Fruit fly (Drosophila melanogaster) whole organism, adult: ENCODE results near the gene CG7668.

Experiments used
- CG11617 ChIP-seq: fragments of 200-800 bp; sonication (Bioruptor generic); optimal IDR thresholded peaks from 2 replicates; lab custom pipeline; 2017; ENCODE audit warnings: mild to moderate bottlenecking, missing biosample characterization, missing genetic modification reagents, missing genetic modification characterization
- CG12768 ChIP-seq: fragments of 200-800 bp; sonication (Bioruptor generic); optimal IDR thresholded peaks from 2 replicates; lab custom pipeline; 2017; ENCODE audit warnings: missing biosample characterization, missing genetic modification characterization, mild to moderate bottlenecking, moderate library complexity, missing genetic modification reagents
- CG14711 ChIP-seq: fragments of 200-800 bp; sonication (Bioruptor generic); optimal IDR thresholded peaks from 2 replicates; lab custom pipeline; 2018; ENCODE audit warnings: missing biosample characterization, mild to moderate bottlenecking, missing genetic modification characterization, moderate library complexity
- CG1620 ChIP-seq: fragments of 200-800 bp; sonication (Bioruptor generic); optimal IDR thresholded peaks from 2 replicates; lab custom pipeline; 2016; ENCODE audit warnings: missing biosample characterization, missing genetic modification characterization
- CG33017 ChIP-seq: fragments of 200-800 bp; sonication (Bioruptor generic); optimal IDR thresholded peaks from 2 replicates; lab custom pipeline; 2018; ENCODE audit warnings: missing biosample characterization, mild to moderate bottlenecking, missing genetic modification characterization, moderate library complexity
- CG5204 ChIP-seq: fragments of 200-800 bp; sonication (Bioruptor generic); optimal IDR thresholded peaks from 2 replicates; lab custom pipeline; 2016; ENCODE audit warnings: missing biosample characterization, missing genetic modification characterization
- CG7045 ChIP-seq: fragments of 200-800 bp; sonication (Bioruptor generic); optimal IDR thresholded peaks from 2 replicates; lab custom pipeline; 2017; ENCODE audit warnings: missing biosample characterization, mild to moderate bottlenecking, missing genetic modification characterization
- CG7101 ChIP-seq: fragments of 200-800 bp; sonication (Bioruptor generic); optimal IDR thresholded peaks from 2 replicates; lab custom pipeline; 2018; ENCODE audit warnings: missing biosample characterization, mild to moderate bottlenecking, missing genetic modification characterization, moderate library complexity
- Clk ChIP-seq: fragments of 200-800 bp; sonication (Bioruptor generic); optimal IDR thresholded peaks from 2 replicates; lab custom pipeline; 2017; ENCODE audit warnings: missing biosample characterization, missing genetic modification characterization
- Crg-1 ChIP-seq: fragments of 200-800 bp; sonication (Bioruptor generic); optimal IDR thresholded peaks from 2 replicates; lab custom pipeline; 2016; ENCODE audit warnings: missing biosample characterization, missing genetic modification characterization
- Hr96 ChIP-seq: fragments of 200-800 bp; sonication (Bioruptor generic); optimal IDR thresholded peaks from 2 replicates; lab custom pipeline; 2016; ENCODE audit warnings: missing biosample characterization, missing genetic modification characterization
- Mnt ChIP-seq: fragments of 200-800 bp; sonication (Bioruptor generic); optimal IDR thresholded peaks from 2 replicates; lab custom pipeline; 2016; ENCODE audit warnings: missing biosample characterization, mild to moderate bottlenecking, missing genetic modification characterization
- bab1 ChIP-seq: fragments of 200-800 bp; sonication (Bioruptor generic); optimal IDR thresholded peaks from 3 replicates; lab custom pipeline; 2019; ENCODE audit warnings: missing biosample characterization, mild to moderate bottlenecking, missing genetic modification characterization, moderate library complexity
- cic ChIP-seq: fragments of 200-800 bp; sonication (Bioruptor generic); optimal IDR thresholded peaks from 2 replicates; lab custom pipeline; 2017; ENCODE audit warnings: missing biosample characterization, mild to moderate bottlenecking, missing genetic modification characterization, moderate library complexity
- cnc ChIP-seq, 2 experiments: fragments of >200 bp; optimal IDR thresholded peaks; 2 replicates each; lab custom pipeline; 2017
- kay ChIP-seq: fragments of 200-800 bp; sonication (Bioruptor generic); peaks from one replicate; lab custom pipeline; 2016; ENCODE audit warnings: missing biosample characterization, missing genetic modification characterization, borderline replicate concordance
- ovo ChIP-seq: fragments of 200-800 bp; sonication (Bioruptor generic); optimal IDR thresholded peaks from 2 replicates; lab custom pipeline; 2016; ENCODE audit warnings: missing biosample characterization, missing genetic modification characterization
- pad ChIP-seq: fragments of 200-800 bp; sonication (Bioruptor generic); optimal IDR thresholded peaks from 3 replicates; lab custom pipeline; 2017; ENCODE audit warnings: missing biosample characterization, missing genetic modification characterization, mild to moderate bottlenecking, moderate library complexity, missing genetic modification reagents
- tj ChIP-seq: fragments of 200-800 bp; sonication (Bioruptor generic); optimal IDR thresholded peaks from 3 replicates; lab custom pipeline; 2017; ENCODE audit warnings: missing biosample characterization, mild to moderate bottlenecking, missing genetic modification characterization, moderate library complexity
- toe ChIP-seq: fragments of 200-800 bp; sonication (Bioruptor generic); optimal IDR thresholded peaks from 2 replicates; lab custom pipeline; 2016; ENCODE audit warnings: missing biosample characterization, missing genetic modification characterization

The CG7668 gene

DNA sequence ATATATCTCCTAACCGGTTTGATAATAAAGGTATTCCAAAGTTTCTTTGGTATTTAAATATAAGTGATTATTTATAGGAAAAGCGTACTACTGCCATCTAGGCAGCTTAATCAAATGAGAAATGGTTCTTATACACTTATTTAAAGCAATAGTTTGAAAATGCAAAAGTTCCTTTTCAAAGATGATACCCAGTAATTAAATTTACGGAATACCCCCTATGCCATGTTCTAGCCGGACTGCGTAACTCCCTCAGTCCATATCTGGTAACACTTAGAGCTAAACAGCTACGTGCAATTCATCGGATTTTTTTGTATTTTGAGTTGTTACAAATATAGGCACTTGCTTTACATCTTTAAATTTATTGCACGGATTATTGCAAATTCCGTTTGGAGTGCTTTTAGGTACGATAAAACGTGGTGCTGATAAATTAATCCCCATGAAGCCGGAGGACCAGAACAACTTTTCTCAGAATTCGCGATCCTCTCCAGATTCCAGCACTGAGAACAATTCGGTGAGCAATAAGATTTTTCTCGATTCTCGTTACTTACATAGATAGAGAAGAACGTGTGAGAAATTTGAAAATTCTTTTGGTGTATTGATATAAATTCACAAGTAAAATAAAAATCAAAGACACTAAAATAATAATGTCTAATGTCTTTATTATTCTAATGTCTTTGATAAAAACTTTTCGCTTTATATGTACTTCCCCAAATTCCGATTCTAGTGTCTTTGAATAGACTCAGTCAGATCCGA lies at the start of gene CG7668:
TSS of gene CG7668 (plus strand) at position 255 of the 753 bp plus-strand sequence.
- TF ChIP-seq toe (GFP tag; lab: Kevin White, UChicago) (peak; percentile 85), CG12768 (GFP tag; lab: Kevin White, UChicago) (peak; percentile 87), CG1620 (GFP tag; lab: Kevin White, UChicago) (peak; percentile 78), cnc (optimal IDR thresholded peaks at IDR 0.05; lab: Kevin White, UChicago) (no peak), Mnt (GFP tag; lab: Kevin White, UChicago) (peak; percentile 62), Crg-1 (GFP tag; lab: Kevin White, UChicago) (peak; percentile 71), pad (GFP tag; lab: Kevin White, UChicago) (peak; percentile 66), CG5204 (GFP tag; lab: Kevin White, UChicago) (peak; percentile 76), Clk (GFP tag; lab: Kevin White, UChicago) (peak; percentile 80), CG7045 (GFP tag; lab: Kevin White, UChicago) (peak; percentile 85), tj (peak; percentile 59), kay (GFP tag; lab: Kevin White, UChicago) (peak; percentile 75), cic (GFP tag; lab: Kevin White, UChicago) (peak; percentile 63), bab1 (peak; percentile 92), Hr96 (GFP tag; lab: Kevin White, UChicago) (no peak), CG14711 (peak; percentile 82), CG7101 (tag; lab: Kevin White, UChicago) (peak; percentile 89), CG33017 (tag; lab: Kevin White, UChicago) (peak; percentile 85), CG11617 (GFP tag; lab: Kevin White, UChicago) (peak; percentile 86), ovo (GFP tag; lab: Kevin White, UChicago) (peak; percentile 43)

DNA sequence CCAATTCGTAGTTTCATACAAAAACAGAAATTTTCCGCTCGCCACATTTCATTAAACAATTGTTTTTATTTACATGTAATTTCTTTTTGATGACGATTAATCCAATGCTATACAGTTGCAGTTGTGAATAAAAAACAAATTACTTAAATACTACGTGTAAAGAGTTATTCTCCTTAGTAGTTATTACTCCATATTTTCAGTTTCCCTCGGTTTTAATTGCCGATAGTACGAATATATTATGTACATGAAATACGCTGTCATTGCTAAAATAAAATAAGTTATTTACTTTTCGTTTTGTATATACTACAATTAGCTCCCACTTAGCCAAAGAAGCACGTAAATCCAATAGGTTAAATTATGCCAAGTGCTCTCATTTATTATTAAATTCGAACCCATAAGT lies 48.9 kb upstream of the CG7668 start, which contains the start of gene CG42655:
TSS of gene CG42655 (minus strand) at position 101 of the 400 bp plus-strand sequence.
- TF ChIP-seq toe (GFP tag; lab: Kevin White, UChicago), result no peak
- TF ChIP-seq CG33017 (tag; lab: Kevin White, UChicago), result no peak
- TF ChIP-seq CG1620 (GFP tag; lab: Kevin White, UChicago), result no peak
- TF ChIP-seq Hr96 (GFP tag; lab: Kevin White, UChicago), result no peak
- TF ChIP-seq CG7101 (tag; lab: Kevin White, UChicago), result no peak
- no peak for TF ChIP-seq tj
- no peak for TF ChIP-seq CG5204 (GFP tag; lab: Kevin White, UChicago)

dm6 chr3L:19954426-19954825 lies 48.1 kb upstream of the CG7668 start, which contains the start of gene CG42654:
CG42654 (minus strand) TSS chr3L:19954526.
- TF ChIP-seq CG7101 (tag; lab: Kevin White, UChicago) (no peak), bab1 (no peak), toe (GFP tag; lab: Kevin White, UChicago) (no peak), Clk (GFP tag; lab: Kevin White, UChicago) (no peak), Crg-1 (GFP tag; lab: Kevin White, UChicago) (no peak), CG7045 (GFP tag; lab: Kevin White, UChicago) (no peak), kay (GFP tag; lab: Kevin White, UChicago) (no peak), cic (GFP tag; lab: Kevin White, UChicago) (no peak), CG5204 (GFP tag; lab: Kevin White, UChicago) (no peak), cnc (optimal IDR thresholded peaks at IDR 0.05; lab: Kevin White, UChicago) (no peak), CG11617 (GFP tag; lab: Kevin White, UChicago) (no peak), CG14711 (no peak), CG12768 (GFP tag; lab: Kevin White, UChicago) (no peak), CG1620 (GFP tag; lab: Kevin White, UChicago) (no peak), pad (GFP tag; lab: Kevin White, UChicago) (no peak), Mnt (GFP tag; lab: Kevin White, UChicago) (no peak), tj (no peak), CG33017 (tag; lab: Kevin White, UChicago) (no peak), Hr96 (GFP tag; lab: Kevin White, UChicago) (no peak), ovo (GFP tag; lab: Kevin White, UChicago) (no peak)

DNA sequence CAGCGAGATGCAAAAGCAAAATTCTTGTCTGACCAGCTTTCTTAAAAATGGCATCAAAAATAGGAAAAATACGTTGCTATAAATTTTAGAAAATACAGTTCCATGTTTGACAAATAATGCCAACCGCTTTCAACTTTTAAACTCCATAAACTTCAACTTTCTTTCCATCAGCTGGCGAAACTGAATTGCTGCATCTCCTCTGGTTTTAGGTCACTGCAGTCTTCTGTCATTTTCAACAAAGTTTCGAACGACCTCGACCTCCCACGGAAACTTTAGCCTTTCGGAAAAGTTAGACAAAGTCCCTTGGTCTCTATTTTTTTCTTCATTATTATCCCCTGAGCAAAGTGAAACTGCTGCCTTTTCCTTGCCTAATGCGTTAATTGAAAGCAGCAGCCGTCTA lies 46.8 kb upstream of the CG7668 start, which contains the start of gene CG42263:
TSS of gene CG42263 (minus strand) at position 101 of the 400 bp plus-strand sequence.
- TF ChIP-seq Hr96 (GFP tag; lab: Kevin White, UChicago) (no peak), Clk (GFP tag; lab: Kevin White, UChicago) (no peak)

DNA sequence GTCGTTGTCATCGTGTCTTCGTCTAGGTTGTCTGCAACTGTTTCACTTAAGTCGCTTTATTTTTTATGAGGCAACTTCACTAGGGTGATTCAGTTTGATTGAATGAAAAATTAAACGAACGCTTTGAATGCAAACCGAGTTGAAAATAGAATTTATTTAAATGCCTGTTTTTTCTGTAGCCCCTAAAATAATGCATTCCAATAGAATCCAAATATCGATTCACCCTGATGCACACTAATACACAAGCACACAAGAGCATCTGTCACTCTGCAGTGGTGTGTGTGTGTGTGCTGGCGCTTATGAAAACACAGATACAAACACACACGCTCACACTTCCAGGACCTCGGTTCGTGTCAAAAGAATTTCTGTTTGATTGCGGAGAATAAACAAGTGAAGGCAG lies 40.7 kb upstream of the CG7668 start:
- TF ChIP-seq pad (GFP tag; lab: Kevin White, UChicago) (no peak), Mnt (GFP tag; lab: Kevin White, UChicago) (no peak), CG33017 (tag; lab: Kevin White, UChicago) (no peak), CG12768 (GFP tag; lab: Kevin White, UChicago) (no peak), toe (GFP tag; lab: Kevin White, UChicago) (no peak), Hr96 (GFP tag; lab: Kevin White, UChicago) (no peak), cnc (optimal IDR thresholded peaks at IDR 0.05; lab: Kevin White, UChicago) (no peak), CG11617 (GFP tag; lab: Kevin White, UChicago) (no peak), kay (GFP tag; lab: Kevin White, UChicago) (no peak), CG7101 (tag; lab: Kevin White, UChicago) (no peak), Clk (GFP tag; lab: Kevin White, UChicago) (no peak), ovo (GFP tag; lab: Kevin White, UChicago) (no peak), CG7045 (GFP tag; lab: Kevin White, UChicago) (no peak), CG1620 (GFP tag; lab: Kevin White, UChicago) (no peak), cic (GFP tag; lab: Kevin White, UChicago) (no peak), CG14711 (no peak), tj (no peak), Crg-1 (GFP tag; lab: Kevin White, UChicago) (no peak), bab1 (no peak), CG5204 (GFP tag; lab: Kevin White, UChicago) (no peak)
